Fruit fly (Drosophila melanogaster): ENCODE measurements around the gene Cip4.

DNA sequence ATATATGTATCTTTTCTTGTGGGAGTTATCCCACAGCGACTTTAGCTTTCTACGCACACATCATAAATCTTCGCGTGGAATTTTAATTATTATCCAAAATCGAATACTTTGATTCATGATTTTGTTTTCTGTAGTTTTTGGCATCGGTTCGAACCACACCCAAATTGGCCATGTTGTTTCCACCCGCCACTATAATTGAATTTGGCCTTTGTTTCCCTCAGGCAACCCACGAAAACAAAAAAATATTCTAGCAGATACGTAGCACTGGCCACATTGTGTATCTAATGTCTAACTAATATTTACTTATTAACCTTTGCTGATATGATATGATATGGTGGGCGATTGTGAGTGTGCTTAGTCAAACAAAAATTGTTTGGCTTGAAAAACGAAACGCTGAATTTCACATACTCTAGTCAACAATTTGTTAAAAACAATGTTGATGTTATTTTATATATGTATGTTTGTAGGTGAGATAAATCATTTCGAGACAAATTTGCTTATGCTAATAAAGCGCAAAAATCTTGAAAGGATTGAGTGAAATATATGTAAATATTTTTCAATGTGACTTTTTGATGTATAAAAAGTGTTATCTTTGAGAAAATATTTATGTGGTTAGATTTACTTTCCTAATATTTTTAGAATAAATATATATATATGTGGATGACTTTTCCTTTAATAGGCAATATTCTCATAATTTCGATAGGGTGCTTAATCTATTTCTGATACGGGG is 8.8 kb downstream of the Cip4 start:
- TF ChIP-seq psq (optimal IDR thresholded peaks at IDR 0.05) (no peak), CG8478 (optimal IDR thresholded peaks at IDR 0.05) (no peak), EcR (GFP tag; optimal IDR thresholded peaks at IDR 0.05) (no peak), Dll (optimal IDR thresholded peaks at IDR 0.05) (no peak), pan (optimal IDR thresholded peaks at IDR 0.05) (no peak)
